Fruit fly (Drosophila melanogaster) whole organism, larva: Measurements from ENCODE around the gene Atx2.
A peak's percentile ranks its signal among the peaks of the same experiment; 100 is the strongest.

Experiments used
- noc ChIP-seq: fragments of 200-800 bp; sonication (Bioruptor generic); optimal IDR thresholded peaks from 3 replicates; lab custom pipeline; 2019; ENCODE audit warnings: missing biosample characterization, mild to moderate bottlenecking, missing genetic modification characterization, moderate library complexity

Gene Atx2

DNA sequence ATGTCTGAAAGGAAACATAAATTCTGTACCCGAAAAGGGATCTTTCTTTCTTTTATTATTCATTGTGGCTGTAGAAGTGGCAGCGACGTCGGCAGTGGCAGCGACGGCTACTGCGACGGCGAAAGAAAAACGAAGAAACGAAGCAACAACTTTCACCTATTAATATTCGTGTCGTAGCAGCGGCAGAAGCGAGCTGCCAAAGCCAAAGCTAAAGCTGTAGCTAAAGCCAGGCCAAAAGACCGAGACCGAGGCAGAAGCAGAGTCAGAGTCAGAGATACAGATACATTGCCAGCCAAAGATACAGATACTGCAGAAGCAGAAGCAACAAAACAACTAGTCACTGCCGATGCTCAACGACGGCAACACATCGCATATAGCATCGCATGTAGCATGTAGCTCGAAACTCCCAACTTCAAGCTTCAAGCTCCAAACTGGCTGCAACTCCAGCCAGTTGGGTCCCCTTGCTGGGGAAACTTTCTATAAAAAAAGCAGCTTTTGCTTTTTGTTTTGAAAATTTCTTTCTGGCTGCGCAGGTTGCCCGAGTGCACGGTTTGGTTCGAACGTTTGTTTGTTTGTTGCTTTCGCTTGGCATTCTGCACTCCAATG, 25.2 kb downstream of the Atx2 start:
- TF ChIP-seq noc: no peak

DNA sequence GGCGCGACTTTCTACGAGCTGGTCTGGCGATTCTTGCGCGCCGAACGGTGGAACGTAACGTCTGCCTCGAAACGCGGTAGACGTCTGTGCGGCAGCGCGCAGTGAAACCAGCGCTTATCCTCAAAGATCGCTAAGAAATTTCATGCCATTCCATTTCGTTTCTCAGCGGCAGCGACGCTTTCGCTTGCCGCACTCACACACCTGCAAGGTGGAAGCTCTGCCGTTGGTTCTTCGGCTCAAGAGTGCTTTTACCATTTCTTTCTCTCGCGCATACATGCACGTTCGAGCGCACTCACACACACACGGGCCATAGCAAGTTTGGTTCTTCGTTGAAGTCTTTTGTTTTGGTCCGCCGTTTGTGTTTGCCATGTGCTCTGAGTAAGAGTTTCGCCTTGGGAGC, 26.5 kb downstream of the Atx2 start, which contains the start of gene CG6118:
Gene CG6118, minus strand, starts transcription at position 63 of the 400 bp plus-strand sequence.
- no peak for TF ChIP-seq noc

DNA sequence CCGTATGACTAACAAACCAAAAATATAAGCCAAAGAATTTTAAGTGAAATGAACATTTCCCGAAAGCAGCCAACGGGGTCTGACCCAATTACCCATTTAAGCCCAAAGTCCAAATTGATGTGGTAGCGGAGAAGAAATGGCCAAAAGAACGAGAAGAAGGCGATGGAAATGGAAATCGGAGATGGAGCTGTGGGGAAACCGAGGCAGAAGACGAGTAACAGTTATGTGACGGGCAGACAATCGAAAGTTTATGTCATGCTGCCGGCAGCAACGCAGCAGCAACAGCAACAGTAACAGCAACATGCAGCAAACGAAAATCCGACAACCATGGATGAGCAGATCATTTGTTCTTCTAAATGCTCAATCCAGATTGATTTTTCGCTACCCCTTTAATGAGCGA, 28.6 kb downstream of the Atx2 start:
- TF ChIP-seq noc: no peak

DNA sequence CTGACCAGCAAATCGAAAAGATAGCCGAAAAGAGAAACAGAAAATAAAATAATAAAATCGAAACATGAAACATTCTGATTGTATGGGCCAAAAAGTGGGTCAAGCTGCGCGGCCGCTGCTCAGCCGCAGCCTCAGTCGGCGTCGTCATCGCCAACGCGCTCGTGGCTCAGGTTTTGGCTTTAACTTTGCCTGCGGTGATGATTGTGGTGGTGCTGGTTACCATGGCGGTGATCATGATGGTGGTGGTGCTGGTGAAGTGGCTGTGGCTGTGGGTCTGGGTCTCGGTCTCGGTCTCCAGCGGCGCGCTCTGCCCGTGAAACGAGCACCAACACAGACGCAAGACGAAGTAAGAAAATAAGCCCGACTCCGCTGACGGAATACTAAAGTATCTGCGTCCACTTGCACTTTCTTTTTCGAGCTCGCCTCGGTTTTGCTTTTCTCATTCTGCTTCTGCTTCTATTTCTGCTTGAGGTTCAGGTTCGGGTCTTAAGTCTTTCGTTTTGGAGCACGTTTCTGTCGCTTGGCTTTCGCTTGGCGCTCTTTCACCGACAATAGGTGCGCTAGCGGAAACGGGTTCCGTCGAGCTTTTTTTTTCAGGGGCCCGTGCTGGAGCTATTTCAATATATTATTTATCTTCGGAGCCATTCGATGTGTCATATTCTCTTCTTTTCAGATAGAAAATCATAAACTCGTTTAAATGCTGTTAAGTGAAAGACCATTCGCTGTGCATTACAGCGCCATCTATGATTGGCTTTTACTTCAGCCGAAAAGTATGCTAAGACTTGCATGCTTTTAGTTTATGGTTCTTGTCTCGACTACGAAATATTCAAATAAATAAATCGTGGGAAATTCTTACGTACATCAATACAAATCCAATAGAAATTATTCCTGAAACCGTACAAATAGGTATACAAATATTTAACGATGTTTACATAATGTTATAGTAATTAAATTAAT, 29.5 kb downstream of the Atx2 start:
- no peak for TF ChIP-seq noc

DNA sequence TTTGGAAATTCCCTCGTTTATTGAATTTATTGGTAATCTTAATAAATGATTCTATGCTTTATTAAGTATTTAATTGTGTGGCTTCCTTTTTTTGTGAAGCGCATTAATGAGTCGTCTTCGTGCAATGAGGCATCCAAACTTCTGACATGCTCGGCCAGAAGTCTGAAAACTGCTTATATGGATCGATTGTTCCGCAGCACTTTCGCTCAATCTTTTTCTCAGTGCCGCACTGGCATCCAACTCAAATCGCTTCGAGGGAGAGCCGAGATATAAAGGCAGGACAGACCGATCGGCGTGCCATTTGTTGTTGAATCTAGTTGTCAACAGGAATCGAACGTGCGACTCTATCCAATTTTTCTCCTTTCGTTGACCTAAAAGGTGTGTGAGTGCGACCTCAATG, 31.4 kb downstream of the Atx2 start, which contains the start of gene Act88F:
Gene Act88F, plus strand, starts transcription at position 301 of the 400 bp plus-strand sequence.
- no peak for TF ChIP-seq noc

DNA sequence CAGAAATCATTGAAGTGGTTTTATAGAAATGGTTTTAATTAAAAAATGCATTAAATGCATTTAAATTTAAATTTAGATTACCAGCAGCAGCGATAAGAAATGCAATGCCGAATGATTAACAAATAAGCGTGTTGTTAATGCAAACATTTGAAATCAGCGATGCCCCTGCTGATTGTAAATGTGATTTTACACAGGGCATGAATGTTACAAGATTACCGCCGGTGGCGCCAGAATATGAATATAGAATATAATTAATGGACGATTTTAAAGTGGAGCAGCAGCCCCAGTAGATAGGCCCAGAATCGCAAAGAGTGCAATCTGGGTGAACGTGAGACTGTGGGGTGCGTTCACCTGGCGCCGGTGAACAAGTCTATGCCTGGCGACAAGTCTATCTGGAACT, 37.9 kb downstream of the Atx2 start:
- TF ChIP-seq noc: no peak

DNA sequence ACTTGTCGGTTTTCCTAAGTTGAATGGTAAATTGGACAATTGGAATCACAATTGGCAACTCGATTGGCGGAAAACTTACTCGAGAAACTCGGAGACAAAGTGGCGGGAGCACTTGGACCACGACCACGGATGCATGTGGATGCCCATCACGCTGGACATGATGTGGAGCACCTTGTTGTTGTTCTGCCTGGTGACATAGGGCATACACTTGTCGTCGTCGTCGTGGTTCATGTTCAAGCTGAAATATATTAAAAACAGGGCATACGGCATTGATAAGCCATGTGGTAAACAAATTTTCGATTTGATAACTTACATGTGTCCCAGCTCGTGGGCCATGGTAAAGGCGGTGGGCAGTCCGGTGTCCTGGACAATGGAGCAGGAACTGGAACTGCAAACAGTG, 39.6 kb downstream of the Atx2 start:
- TF ChIP-seq noc: no peak

DNA sequence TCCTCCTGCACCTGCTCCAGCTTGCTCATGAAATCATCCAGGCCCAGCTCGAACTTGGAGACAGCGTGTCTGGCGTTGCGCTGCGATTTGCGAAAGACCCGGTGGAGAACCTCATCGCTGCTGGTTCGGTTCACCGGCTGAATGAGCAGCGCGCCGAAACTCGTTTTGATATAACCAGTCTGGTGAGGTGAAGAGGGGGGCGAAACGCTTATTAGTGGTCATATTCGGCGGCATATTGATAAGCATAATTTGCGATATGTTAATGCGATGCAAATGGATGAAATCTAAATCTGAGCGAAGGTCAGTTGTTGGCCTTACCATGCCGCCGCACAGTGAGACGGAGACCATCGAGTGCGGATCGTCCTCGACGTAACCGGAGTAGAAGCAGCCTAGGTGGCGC, 40.4 kb downstream of the Atx2 start:
- TF ChIP-seq noc: no peak

DNA sequence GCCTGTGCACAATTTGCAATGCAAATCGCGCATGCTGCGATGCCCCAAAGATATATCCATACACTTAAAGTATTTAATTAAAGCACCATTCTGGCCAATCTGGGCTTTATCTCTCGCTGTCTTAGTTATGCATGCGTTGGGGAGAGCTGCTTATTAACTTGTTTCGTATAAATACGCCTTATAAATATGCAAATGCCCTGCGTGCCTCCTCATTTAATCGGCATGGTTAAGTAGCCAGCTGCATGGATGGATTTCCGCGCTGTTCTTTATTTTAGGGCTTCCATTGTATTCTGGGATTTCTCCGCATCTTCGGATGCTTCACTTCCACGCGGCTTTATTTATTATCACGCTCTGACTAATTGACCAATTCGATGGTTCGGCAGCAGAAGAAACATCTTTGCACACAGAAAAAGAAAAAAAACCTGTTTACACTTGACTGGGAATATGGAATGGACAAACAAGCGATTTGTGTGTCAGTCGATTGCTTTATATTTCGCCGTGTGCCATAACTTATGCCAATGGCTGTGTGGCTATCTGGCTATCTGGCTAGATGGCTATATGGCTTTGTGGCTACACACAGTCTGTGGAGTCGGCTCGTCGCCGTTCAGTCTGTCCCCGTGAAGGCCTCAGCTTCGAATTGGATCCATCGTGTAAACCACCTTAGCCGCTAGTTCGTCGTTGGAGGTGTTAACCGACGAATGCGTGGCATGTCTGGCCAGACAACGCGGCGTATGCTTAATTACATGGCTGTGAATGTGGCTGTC, 43.3 kb downstream of the Atx2 start:
- TF ChIP-seq noc: peak; percentile 37

DNA sequence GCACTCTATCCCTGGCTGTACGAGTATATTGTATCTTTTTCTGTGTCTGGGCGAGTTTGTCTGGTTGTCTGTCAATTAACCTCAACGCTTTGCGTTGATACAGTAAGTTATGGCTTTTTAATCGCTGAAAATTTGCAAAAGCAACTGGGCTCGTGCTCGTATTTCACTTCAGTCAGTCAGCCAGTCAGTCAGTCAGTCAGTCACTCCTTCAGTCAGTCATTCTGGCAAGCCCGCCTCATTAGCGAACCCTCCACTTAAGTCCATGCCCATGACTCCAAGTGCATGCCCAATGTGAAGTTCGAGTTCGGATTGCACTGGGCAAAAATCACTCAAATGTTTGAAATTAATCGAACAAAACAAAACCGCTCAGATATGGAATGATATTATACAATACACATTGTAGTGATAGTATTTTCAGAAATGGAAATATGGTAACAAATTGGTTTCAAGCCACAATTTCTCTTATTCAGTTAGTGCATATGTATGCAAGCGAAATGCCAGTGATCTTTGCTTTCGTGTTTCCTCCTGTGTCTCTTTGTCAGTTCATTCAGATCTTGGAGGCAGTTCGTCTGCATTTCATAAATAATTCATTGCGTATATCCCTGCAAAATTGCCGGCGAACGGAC, 49.3 kb downstream of the Atx2 start:
- no peak for TF ChIP-seq noc

DNA sequence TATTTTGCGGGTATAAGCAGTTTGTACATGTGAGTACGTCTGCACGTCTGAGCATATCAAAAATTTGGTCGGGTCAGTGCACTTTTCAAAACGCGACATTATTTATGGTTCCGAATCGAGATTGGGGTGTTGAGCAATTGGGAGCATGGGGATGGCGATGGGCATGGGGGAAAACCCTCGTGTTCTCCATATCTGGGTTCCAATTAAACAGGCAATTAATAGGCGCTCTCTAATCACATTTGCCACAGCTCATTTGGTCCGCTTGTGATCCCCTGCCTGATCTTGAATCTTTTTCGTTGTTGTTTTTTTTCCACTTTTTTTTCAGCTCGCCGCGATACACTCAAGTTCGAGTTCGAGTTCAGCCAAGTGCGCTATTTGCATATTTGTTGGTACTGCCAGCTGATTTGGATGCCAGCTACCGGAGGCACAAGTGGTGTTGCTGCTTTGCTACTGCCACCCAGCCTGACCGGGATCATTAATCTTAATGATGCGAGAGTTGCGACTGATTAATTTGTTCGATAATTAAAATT, 50.0 kb downstream of the Atx2 start:
- TF ChIP-seq noc: peak; percentile 48

DNA sequence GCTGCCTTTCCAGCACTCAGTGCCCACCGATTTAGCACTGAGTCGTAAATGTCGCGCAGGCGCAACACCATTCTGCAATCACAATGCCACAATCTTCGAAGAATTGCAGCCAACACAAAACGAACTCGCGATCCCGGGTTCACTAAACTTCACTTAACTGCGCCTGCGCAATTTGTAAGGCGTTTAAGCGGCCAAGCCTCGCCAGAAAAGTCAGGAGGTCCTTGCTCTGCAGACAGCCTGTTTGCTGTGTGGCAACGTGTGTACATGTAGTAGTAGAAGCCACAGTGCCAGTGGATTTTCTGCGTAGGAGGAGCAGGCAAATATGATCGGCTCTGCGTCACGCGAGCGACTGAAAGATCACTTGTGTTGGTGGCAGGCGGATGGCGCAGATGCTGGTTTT, 54.9 kb downstream of the Atx2 start:
- TF ChIP-seq noc: no peak
